Fruit fly (Drosophila melanogaster) whole organism, embryonic: ENCODE results near the gene CG14667.

Experiments
- CG1024 ChIP-seq: fragments of 200-800 bp; sonication (Bioruptor generic); IDR thresholded peaks from 2 replicates; pipeline ENCODE4 v1.3.6; 2022; ENCODE audit warnings: missing biosample characterization, missing genetic modification characterization
- CG12071 ChIP-seq: fragments of 200-800 bp; sonication (Bioruptor generic); optimal IDR thresholded peaks from 3 replicates; lab custom pipeline; 2018; ENCODE audit warnings: missing biosample characterization, mild to moderate bottlenecking, missing genetic modification characterization
- CG12659 ChIP-seq: fragments of 200-800 bp; sonication (Bioruptor generic); optimal IDR thresholded peaks from 3 replicates; lab custom pipeline; 2017; ENCODE audit warnings: mild to moderate bottlenecking, missing biosample characterization, missing genetic modification reagents, missing genetic modification characterization
- CG14710 ChIP-seq: fragments of 200-800 bp; sonication (Bioruptor generic); optimal IDR thresholded peaks from 3 replicates; lab custom pipeline; 2019; ENCODE audit warnings: missing biosample characterization, mild to moderate bottlenecking, missing genetic modification characterization, moderate library complexity
- CG14860 ChIP-seq: fragments of 200-800 bp; sonication (Bioruptor generic); IDR thresholded peaks from 3 replicates; pipeline ENCODE4 v1.3.6; 2022; ENCODE audit warnings: missing biosample characterization, missing genetic modification characterization; ENCODE audit not compliant: partially characterized antibody
- CG16863 ChIP-seq: fragments of 200-800 bp; sonication (Bioruptor generic); optimal IDR thresholded peaks from 3 replicates; lab custom pipeline; 2016; ENCODE audit warnings: missing biosample characterization, missing genetic modification characterization
- CG17829 ChIP-seq: fragments of 200-800 bp; optimal IDR thresholded peaks from 2 replicates; lab custom pipeline; 2019; ENCODE audit warnings: missing biosample characterization, mild to moderate bottlenecking, missing genetic modification characterization, moderate library complexity
- CG2889 ChIP-seq: fragments of 200-800 bp; sonication (Bioruptor generic); IDR thresholded peaks from 3 replicates; pipeline ENCODE4 v1.3.6; 2022; ENCODE audit warnings: missing biosample characterization, missing genetic modification characterization
- CG30020 ChIP-seq: fragments of 200-800 bp; optimal IDR thresholded peaks from 2 replicates; lab custom pipeline; 2019; ENCODE audit warnings: missing biosample characterization, mild to moderate bottlenecking, missing genetic modification characterization, moderate library complexity
- CG32532 ChIP-seq: fragments of 200-800 bp; sonication (Bioruptor generic); IDR thresholded peaks from 2 replicates; pipeline ENCODE4 v1.3.6; 2022; ENCODE audit warnings: missing biosample characterization, missing genetic modification characterization
- CG6791 ChIP-seq: fragments of 200-800 bp; sonication (Bioruptor generic); IDR thresholded peaks from 3 replicates; pipeline ENCODE4 v1.3.6; 2022; ENCODE audit warnings: missing biosample characterization, missing genetic modification characterization; ENCODE audit not compliant: partially characterized antibody
- CG8924 ChIP-seq: fragments of 200-800 bp; optimal IDR thresholded peaks from 3 replicates; lab custom pipeline; 2019; ENCODE audit warnings: missing biosample characterization, mild to moderate bottlenecking, missing genetic modification characterization, moderate library complexity
- CG9797 ChIP-seq: fragments of 200-800 bp; sonication (Bioruptor generic); optimal IDR thresholded peaks from 3 replicates; lab custom pipeline; 2018; ENCODE audit warnings: missing biosample characterization, mild to moderate bottlenecking, missing genetic modification characterization
- CoRest ChIP-seq: fragments of 200-800 bp; sonication (Bioruptor generic); optimal IDR thresholded peaks from 3 replicates; lab custom pipeline; 2018; ENCODE audit warnings: missing biosample characterization, mild to moderate bottlenecking, missing genetic modification characterization, moderate library complexity
- Dad ChIP-seq: fragments of 200-800 bp; sonication (Bioruptor generic); optimal IDR thresholded peaks from 3 replicates; lab custom pipeline; 2016; ENCODE audit warnings: missing biosample characterization, missing genetic modification characterization
- Dll ChIP-seq: fragments of 200-800 bp; sonication (Bioruptor generic); IDR thresholded peaks from 4 replicates; pipeline ENCODE4 v1.3.6; 2022; ENCODE audit warnings: missing biosample characterization, missing genetic modification characterization; ENCODE audit not compliant: partially characterized antibody
- Fer2 ChIP-seq: fragments of 200-800 bp; sonication (Bioruptor generic); optimal IDR thresholded peaks from 2 replicates; lab custom pipeline; 2018; ENCODE audit warnings: missing biosample characterization, mild to moderate bottlenecking, missing genetic modification characterization, moderate library complexity
- Hr78 ChIP-seq, 2 experiments: fragments of 200-800 bp in 1 of 2; fragments of >200 bp in 1 of 2; sonication (Bioruptor generic) in 1 of 2; optimal IDR thresholded peaks; 2 replicates each; lab custom pipeline; 2017 to 2019; ENCODE audit warnings: missing biosample characterization in 2 of 2, missing genetic modification characterization in 2 of 2, mild to moderate bottlenecking in 1 of 2, moderate library complexity in 1 of 2
- Hsf ChIP-seq: fragments of 200-800 bp; sonication (Bioruptor generic); optimal IDR thresholded peaks from 3 replicates; lab custom pipeline; 2016; ENCODE audit warnings: missing biosample characterization, missing genetic modification characterization
- MBD-R2 ChIP-seq: fragments of 200-800 bp; sonication (Bioruptor generic); IDR thresholded peaks from 2 replicates; pipeline ENCODE4 v1.3.6; 2022; ENCODE audit warnings: missing biosample characterization, missing genetic modification characterization
- Myb ChIP-seq: fragments of 200-800 bp; sonication (Bioruptor generic); optimal IDR thresholded peaks from 2 replicates; lab custom pipeline; 2016; ENCODE audit warnings: missing biosample characterization, missing genetic modification characterization
- NFAT ChIP-seq: fragments of 200-800 bp; sonication (Bioruptor generic); IDR thresholded peaks from 2 replicates; pipeline ENCODE4 v1.3.6; 2022; ENCODE audit warnings: missing biosample characterization, missing genetic modification characterization
- NfI ChIP-seq: fragments of 200-800 bp; sonication (Bioruptor generic); optimal IDR thresholded peaks from 3 replicates; lab custom pipeline; 2018; ENCODE audit warnings: missing biosample characterization, mild to moderate bottlenecking, missing genetic modification characterization, moderate library complexity
- Oli ChIP-seq: fragments of 200-800 bp; sonication (Bioruptor generic); optimal IDR thresholded peaks from 2 replicates; lab custom pipeline; 2018; ENCODE audit warnings: missing biosample characterization, mild to moderate bottlenecking, missing genetic modification characterization, moderate library complexity
- Sry-δ ChIP-seq: fragments of 200-800 bp; sonication (Bioruptor generic); optimal IDR thresholded peaks from 2 replicates; lab custom pipeline; 2016; ENCODE audit warnings: missing biosample characterization, missing genetic modification characterization
- TFAM ChIP-seq: fragments of 200-800 bp; sonication (Bioruptor generic); optimal IDR thresholded peaks from 2 replicates; lab custom pipeline; 2017; ENCODE audit warnings: missing biosample characterization, missing genetic modification characterization, inconsistent platforms
- Trl ChIP-seq, 3 experiments: fragments of >200 bp in 2 of 3; fragments of 200-800 bp in 1 of 3; sonication (Bioruptor generic) in 1 of 3; optimal IDR thresholded peaks; 2 replicates in 1 of 3; 3 replicates in 2 of 3; lab custom pipeline; 2016 to 2017; ENCODE audit warnings: missing biosample characterization in 1 of 3, missing genetic modification characterization in 1 of 3
- amos ChIP-seq: fragments of 200-800 bp; sonication (Bioruptor generic); IDR thresholded peaks from 2 replicates; pipeline ENCODE4 v1.3.6; 2022; ENCODE audit warnings: missing biosample characterization, missing genetic modification characterization; ENCODE audit not compliant: partially characterized antibody
- aop ChIP-seq: fragments of 200-800 bp; sonication (Bioruptor generic); IDR thresholded peaks from 2 replicates; pipeline ENCODE4 v1.3.6; 2022; ENCODE audit warnings: missing biosample characterization, missing genetic modification characterization
- bigmax ChIP-seq: fragments of 200-800 bp; sonication (Bioruptor generic); optimal IDR thresholded peaks from 2 replicates; lab custom pipeline; 2018; ENCODE audit warnings: missing biosample characterization, mild to moderate bottlenecking, missing genetic modification characterization
- danr ChIP-seq: fragments of 200-800 bp; sonication (Bioruptor generic); IDR thresholded peaks from 2 replicates; pipeline ENCODE4 v1.3.6; 2022; ENCODE audit warnings: missing biosample characterization, missing genetic modification characterization
- dimm ChIP-seq: fragments of 200-800 bp; sonication (Bioruptor generic); IDR thresholded peaks from 2 replicates; pipeline ENCODE4 v1.3.6; 2022; ENCODE audit warnings: missing biosample characterization, missing genetic modification characterization
- dpn ChIP-seq, 2 experiments: fragments of 200-800 bp; sonication (Bioruptor generic); optimal IDR thresholded peaks; 3 replicates each; lab custom pipeline; 2016; ENCODE audit warnings: missing biosample characterization in 2 of 2, missing genetic modification characterization in 2 of 2
- exex ChIP-seq: fragments of 200-800 bp; sonication (Bioruptor generic); optimal IDR thresholded peaks from 4 replicates; lab custom pipeline; 2018; ENCODE audit warnings: missing biosample characterization, mild to moderate bottlenecking, missing genetic modification characterization, moderate library complexity
- gsb ChIP-seq: fragments of 200-800 bp; sonication (Bioruptor generic); IDR thresholded peaks from 2 replicates; pipeline ENCODE4 v1.3.6; 2022; ENCODE audit warnings: missing biosample characterization, missing genetic modification characterization
- hb ChIP-seq: fragments of 200-800 bp; sonication (Bioruptor generic); IDR thresholded peaks from 3 replicates; pipeline ENCODE4 v1.3.6; 2022; ENCODE audit warnings: missing biosample characterization, missing genetic modification characterization; ENCODE audit not compliant: partially characterized antibody
- kay ChIP-seq: fragments of 200-800 bp; sonication (Bioruptor generic); optimal IDR thresholded peaks from 2 replicates; lab custom pipeline; 2016; ENCODE audit warnings: missing biosample characterization, missing genetic modification characterization
- oc ChIP-seq: fragments of 200-800 bp; sonication (Bioruptor generic); optimal IDR thresholded peaks from 2 replicates; lab custom pipeline; 2018; ENCODE audit warnings: missing biosample characterization, mild to moderate bottlenecking, missing genetic modification characterization, moderate library complexity
- onecut ChIP-seq: fragments of 200-800 bp; sonication (Bioruptor generic); IDR thresholded peaks from 2 replicates; pipeline ENCODE4 v1.3.6; 2022; ENCODE audit warnings: missing biosample characterization, missing genetic modification characterization
- pb ChIP-seq: fragments of 200-800 bp; sonication (Bioruptor generic); optimal IDR thresholded peaks from 3 replicates; lab custom pipeline; 2016; ENCODE audit warnings: missing biosample characterization, missing genetic modification characterization
- pfk ChIP-seq: fragments of 200-800 bp; sonication (Bioruptor generic); optimal IDR thresholded peaks from 2 replicates; lab custom pipeline; 2018; ENCODE audit warnings: missing biosample characterization, mild to moderate bottlenecking, missing genetic modification characterization, moderate library complexity
- pho ChIP-seq: fragments of 200-800 bp; sonication (Bioruptor generic); optimal IDR thresholded peaks from 2 replicates; lab custom pipeline; 2016; ENCODE audit warnings: missing biosample characterization, missing genetic modification characterization
- sc ChIP-seq, 3 experiments: fragments of >200 bp in 2 of 3; fragments of 200-800 bp in 1 of 3; sonication (Bioruptor generic) in 1 of 3; optimal IDR thresholded peaks; 2 replicates in 2 of 3; 3 replicates in 1 of 3; lab custom pipeline; 2017; ENCODE audit warnings: mild to moderate bottlenecking in 1 of 3, missing biosample characterization in 1 of 3, missing genetic modification characterization in 1 of 3, missing genetic modification reagents in 1 of 3
- schlank ChIP-seq: fragments of 200-800 bp; sonication (Bioruptor generic); optimal IDR thresholded peaks from 2 replicates; lab custom pipeline; 2018; ENCODE audit warnings: missing biosample characterization, mild to moderate bottlenecking, missing genetic modification characterization
- sob ChIP-seq: fragments of 200-800 bp; sonication (Bioruptor generic); IDR thresholded peaks from 2 replicates; pipeline ENCODE4 v1.3.6; 2022; ENCODE audit warnings: missing biosample characterization, missing genetic modification characterization
- sqz ChIP-seq: fragments of 200-800 bp; sonication (Bioruptor generic); optimal IDR thresholded peaks from 3 replicates; lab custom pipeline; 2018; ENCODE audit warnings: missing biosample characterization, mild to moderate bottlenecking, missing genetic modification characterization
- trh ChIP-seq: fragments of 200-800 bp; sonication (Bioruptor generic); optimal IDR thresholded peaks from 2 replicates; lab custom pipeline; 2016; ENCODE audit warnings: missing biosample characterization, missing genetic modification characterization
- twi ChIP-seq: fragments of 200-800 bp; optimal IDR thresholded peaks from 2 replicates; lab custom pipeline; 2019; ENCODE audit warnings: missing biosample characterization, mild to moderate bottlenecking, missing genetic modification characterization, moderate library complexity

Gene CG14667

dm6 chr3R:5368170-5368781, 6.5 kb upstream of the CG14667 start, which contains the start of gene Cerk (continued):
- peak; percentile 59; the same call in 1 of the 3 replicates for TF ChIP-seq CG6791 (GFP tag; lab: Robert Waterston, UW)
- no peak for TF ChIP-seq CG1024 (GFP tag; lab: Robert Waterston, UW)
- peak; percentile 47 to 67 for TF ChIP-seq dpn (GFP tag; optimal IDR thresholded peaks at IDR 0.05; lab: Kevin White, UChicago)
- no peak for TF ChIP-seq hb
- TF ChIP-seq sob (GFP tag; lab: Robert Waterston, UW), result peak; percentile 75
- TF ChIP-seq CG14860 (GFP tag; lab: Robert Waterston, UW), result no peak
- no peak for TF ChIP-seq CG8924 (tag; lab: Kevin White, UChicago)
- peak; percentile 42 for TF ChIP-seq NfI (GFP tag; lab: Kevin White, UChicago)
- TF ChIP-seq trh, result no peak
- no peak for TF ChIP-seq CG16863 (GFP tag; lab: Kevin White, UChicago)
- peak; percentile 66 for TF ChIP-seq Sry-δ (GFP tag; lab: Kevin White, UChicago)
- no peak for TF ChIP-seq Oli
- peak; percentile 42 for TF ChIP-seq Dad (GFP tag; lab: Kevin White, UChicago)
- peak; percentile 64 for TF ChIP-seq CG32532 (GFP tag; lab: Robert Waterston, UW)
- TF ChIP-seq sc (optimal IDR thresholded peaks at IDR 0.05; lab: Kevin White, UChicago), result no peak
- no peak for TF ChIP-seq sc (GFP tag; optimal IDR thresholded peaks at IDR 0.05; lab: Kevin White, UChicago)
- TF ChIP-seq Myb (GFP tag; lab: Kevin White, UChicago), result peak; percentile 95
- TF ChIP-seq CG17829 (tag; lab: Kevin White, UChicago), result peak; percentile 1
- TF ChIP-seq NFAT (GFP tag; lab: Robert Waterston, UW), result peak; percentile 65
- TF ChIP-seq CG30020 (tag; lab: Kevin White, UChicago), result peak; percentile 23
- peak; percentile 58; the same call in 3 of the 4 replicates for TF ChIP-seq Dll (GFP tag; lab: Robert Waterston, UW)
- no peak for TF ChIP-seq CG12071 (GFP tag; lab: Kevin White, UChicago)
- no peak for TF ChIP-seq danr (GFP tag; lab: Robert Waterston, UW)
- no peak for TF ChIP-seq exex (tag; lab: Kevin White, UChicago)
- TF ChIP-seq aop (GFP tag; lab: Robert Waterston, UW), result peak; percentile 35; the same call in 1 of the 2 replicates
- no peak for TF ChIP-seq schlank
- TF ChIP-seq pfk (GFP tag; lab: Kevin White, UChicago), result no peak
- TF ChIP-seq bigmax (GFP tag; lab: Kevin White, UChicago), result no peak
- peak; percentile 78 for TF ChIP-seq MBD-R2
- peak; percentile 64 for TF ChIP-seq CG12659 (GFP tag; lab: Kevin White, UChicago)
- peak; percentile 62 for TF ChIP-seq CoRest (tag; lab: Kevin White, UChicago)
- no peak for TF ChIP-seq dimm (GFP tag; lab: Robert Waterston, UW)
- no peak for TF ChIP-seq Trl (optimal IDR thresholded peaks at IDR 0.05; lab: Kevin White, UChicago)
- peak; percentile 57 for TF ChIP-seq Trl (GFP tag; optimal IDR thresholded peaks at IDR 0.05; lab: Kevin White, UChicago)
- TF ChIP-seq CG9797, result peak; percentile 91
- peak; percentile 69; the same call in 1 of the 2 replicates for TF ChIP-seq amos (GFP tag; lab: Robert Waterston, UW)
- no peak for TF ChIP-seq gsb
- TF ChIP-seq twi (tag; lab: Kevin White, UChicago), result no peak
- no peak for TF ChIP-seq sqz (GFP tag; lab: Kevin White, UChicago)
- TF ChIP-seq Hsf, result peak; percentile 24
- peak; percentile 9 for TF ChIP-seq kay (GFP tag; lab: Kevin White, UChicago)
- TF ChIP-seq CG2889 (GFP tag; lab: Robert Waterston, UW), result no peak
- no peak for TF ChIP-seq oc
- no peak for TF ChIP-seq pb (GFP tag; lab: Kevin White, UChicago)
- peak; percentile 52 for TF ChIP-seq CG14710 (tag; lab: Kevin White, UChicago)
- peak; percentile 51 for TF ChIP-seq onecut
- no peak for TF ChIP-seq pho
- no peak for TF ChIP-seq TFAM
- TF ChIP-seq Fer2 (tag; lab: Kevin White, UChicago), result no peak
- TF ChIP-seq Hr78 (GFP tag; optimal IDR thresholded peaks at IDR 0.05; lab: Kevin White, UChicago), result no peak
